Worm (Caenorhabditis elegans): Measurements from ENCODE around the gene mrpl-42.

mrpl-42 gene

DNA sequence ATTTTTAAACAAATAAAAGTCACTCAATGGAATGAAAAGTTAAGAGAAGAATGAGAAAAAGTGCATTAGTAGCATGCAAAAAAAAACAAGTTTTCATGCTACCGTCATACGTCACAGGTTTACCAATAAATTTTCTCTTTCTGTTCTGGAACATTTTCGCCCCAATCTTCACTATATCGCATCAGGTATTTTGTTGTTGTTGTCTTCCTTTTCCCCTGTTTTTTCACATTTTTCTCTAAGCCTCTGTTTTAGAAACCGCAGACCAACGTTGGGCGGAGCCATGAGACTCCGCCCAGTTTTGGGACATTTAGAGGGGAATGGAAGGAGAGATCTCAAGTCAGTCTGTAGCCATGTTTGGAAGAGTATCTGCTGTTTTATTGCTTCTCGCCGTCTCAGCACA lies 6.0 kb downstream of the mrpl-42 start, which contains the start of gene msa-1:
TSS of gene msa-1 (plus strand) at position 301 of the 400 bp plus-strand sequence.
- TF ChIP-seq blmp-1 (tag; optimal IDR thresholded peaks at IDR 0.05) (no peak), zip-8 (tag; optimal IDR thresholded peaks at IDR 0.05) (no peak), ceh-43 (GFP tag; optimal IDR thresholded peaks at IDR 0.05) (no peak)

DNA sequence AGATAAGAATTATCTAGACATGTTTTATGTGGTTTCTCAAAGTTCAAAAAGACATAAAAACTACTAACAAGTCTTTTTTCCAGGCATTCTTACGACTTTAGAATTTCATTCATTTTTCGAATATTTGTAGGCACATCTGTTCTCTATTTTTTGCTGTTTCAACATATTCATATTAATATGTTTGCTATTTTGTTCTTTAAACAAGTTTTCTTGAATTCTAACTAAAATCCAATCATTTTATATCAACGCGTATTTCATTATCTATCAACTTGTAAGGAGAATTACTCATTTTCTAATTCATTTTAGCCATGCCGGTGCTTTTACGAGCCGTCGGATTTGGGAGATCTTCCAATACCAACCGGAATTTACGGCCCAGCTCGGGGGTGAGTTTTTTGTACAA lies 12.2 kb downstream of the mrpl-42 start, which contains the start of gene twk-8:
TSS of gene twk-8 (plus strand) at position 301 of the 400 bp plus-strand sequence.
- no peak for TF ChIP-seq unc-120 (tag; optimal IDR thresholded peaks at IDR 0.05; ENCODE audit: poor library complexity, severe bottlenecking)
- TF ChIP-seq mab-5 (tag; optimal IDR thresholded peaks at IDR 0.05) = no peak
- TF ChIP-seq pha-4 (tag; optimal IDR thresholded peaks at IDR 0.05) = no peak
- no peak for TF ChIP-seq sptf-1 (tag; optimal IDR thresholded peaks at IDR 0.05)
- TF ChIP-seq mls-2 (tag; optimal IDR thresholded peaks at IDR 0.05) = no peak
- TF ChIP-seq lsy-2 (tag; optimal IDR thresholded peaks at IDR 0.05) = no peak
- TF ChIP-seq zip-8 (tag; optimal IDR thresholded peaks at IDR 0.05) = no peak
- no peak for TF ChIP-seq ztf-11 (tag; optimal IDR thresholded peaks at IDR 0.05)
- no peak for TF ChIP-seq blmp-1 (tag; optimal IDR thresholded peaks at IDR 0.05)
- no peak for TF ChIP-seq bed-3 (GFP tag; optimal IDR thresholded peaks at IDR 0.05)
- TF ChIP-seq nhr-2 (tag; optimal IDR thresholded peaks at IDR 0.05) = no peak
- TF ChIP-seq hlh-1 (tag; optimal IDR thresholded peaks at IDR 0.05) = no peak

DNA sequence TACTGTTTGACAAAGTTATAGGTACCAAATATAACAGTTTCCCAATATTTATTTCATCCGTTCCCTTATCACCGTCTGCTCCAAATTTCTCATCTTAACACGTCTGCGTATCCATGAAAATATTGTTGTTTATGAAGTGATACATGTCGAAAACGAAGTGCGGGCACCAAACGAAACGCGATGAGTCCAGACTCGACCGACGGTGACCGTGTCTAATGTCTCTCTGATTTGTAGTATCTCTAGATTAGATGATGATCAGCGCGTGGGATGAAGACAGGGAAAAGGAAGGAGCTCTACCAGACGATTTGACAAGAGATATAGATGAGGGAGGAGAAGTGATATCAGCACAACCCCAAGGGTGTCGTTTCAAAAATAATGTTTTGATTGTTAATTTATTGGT lies 14.1 kb downstream of the mrpl-42 start:
- TF ChIP-seq lsy-2 (tag; optimal IDR thresholded peaks at IDR 0.05) (no peak), zip-8 (tag; optimal IDR thresholded peaks at IDR 0.05) (no peak), hlh-1 (tag; optimal IDR thresholded peaks at IDR 0.05) (peak; percentile 25), unc-120 (tag; optimal IDR thresholded peaks at IDR 0.05; ENCODE audit: poor library complexity, severe bottlenecking) (peak; percentile 83), unc-62 (GFP tag; optimal IDR thresholded peaks at IDR 0.05) (peak; percentile 33)

DNA sequence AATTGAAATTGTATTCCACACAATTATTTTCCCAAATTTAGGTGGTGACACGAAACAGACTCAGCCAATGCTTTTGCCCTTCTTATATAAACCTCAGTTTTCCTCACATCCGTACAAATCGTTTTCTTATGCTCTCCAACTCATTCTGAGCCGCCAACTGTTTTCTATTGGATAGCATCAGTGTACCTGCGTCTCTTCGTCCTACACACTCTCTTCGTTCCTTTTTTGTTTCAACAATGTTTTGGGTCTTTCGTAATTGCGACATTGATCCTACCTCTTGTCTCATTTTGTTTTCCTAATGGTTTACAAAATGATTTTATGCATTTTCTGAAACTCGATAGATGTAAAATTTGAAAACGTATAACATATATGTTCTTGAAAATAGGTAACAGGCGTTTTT lies 14.9 kb downstream of the mrpl-42 start:
- no peak for TF ChIP-seq ham-2 (GFP tag; optimal IDR thresholded peaks at IDR 0.05)
- TF ChIP-seq hlh-1 (tag; optimal IDR thresholded peaks at IDR 0.05) = peak; percentile 79

DNA sequence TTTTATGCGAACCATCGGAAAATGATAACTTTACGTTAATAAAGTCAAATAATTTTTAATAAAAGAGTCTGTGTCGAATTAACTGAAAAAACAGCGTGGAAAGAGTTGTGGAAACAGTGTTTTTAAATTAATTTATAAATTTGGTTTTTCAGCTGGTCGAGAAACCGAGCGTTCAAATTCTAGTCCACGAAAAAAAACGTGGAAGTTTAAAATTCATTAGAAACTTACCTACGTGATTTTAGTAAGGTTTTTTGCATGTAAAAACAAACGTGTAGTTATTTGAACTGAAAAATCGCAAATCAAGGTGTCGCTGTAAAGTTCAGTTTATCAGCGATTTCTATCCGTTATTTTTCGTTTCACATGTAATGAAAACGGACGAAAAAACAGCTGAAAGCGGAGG lies 15.8 kb downstream of the mrpl-42 start, which contains the start of gene mans-4:
TSS of gene mans-4 (minus strand) at position 101 of the 400 bp plus-strand sequence.
- no peak for TF ChIP-seq ceh-83 (GFP tag; optimal IDR thresholded peaks at IDR 0.05)
- TF ChIP-seq tbx-8 (GFP tag; optimal IDR thresholded peaks at IDR 0.05) = no peak
- TF ChIP-seq hlh-1 (tag; optimal IDR thresholded peaks at IDR 0.05) = no peak
- TF ChIP-seq zip-8 (tag; optimal IDR thresholded peaks at IDR 0.05) = no peak
- TF ChIP-seq unc-62 (GFP tag; optimal IDR thresholded peaks at IDR 0.05) = no peak
- no peak for TF ChIP-seq mls-2 (tag; optimal IDR thresholded peaks at IDR 0.05)
- no peak for TF ChIP-seq snpc-4 (tag; optimal IDR thresholded peaks at IDR 0.05)
- TF ChIP-seq unc-39 (tag; optimal IDR thresholded peaks at IDR 0.05) = no peak
- TF ChIP-seq lin-32 (GFP tag; optimal IDR thresholded peaks at IDR 0.05) = no peak
- no peak for TF ChIP-seq drap-1 (GFP tag; optimal IDR thresholded peaks at IDR 0.05)
- no peak for TF ChIP-seq elt-1 (tag; optimal IDR thresholded peaks at IDR 0.05; ENCODE audit: borderline replicate concordance, insufficient read depth)
- no peak for TF ChIP-seq nhr-12 (tag; optimal IDR thresholded peaks at IDR 0.05)
- no peak for TF ChIP-seq nhr-237 (tag; optimal IDR thresholded peaks at IDR 0.05)
- no peak for TF ChIP-seq sptf-1 (tag; optimal IDR thresholded peaks at IDR 0.05)
- TF ChIP-seq pha-4 (tag; optimal IDR thresholded peaks at IDR 0.05) = no peak
- TF ChIP-seq ceh-39 (tag; optimal IDR thresholded peaks at IDR 0.05) = no peak
- TF ChIP-seq blmp-1 (tag; optimal IDR thresholded peaks at IDR 0.05) = no peak
- TF ChIP-seq mep-1 (tag; optimal IDR thresholded peaks at IDR 0.05) = no peak

DNA sequence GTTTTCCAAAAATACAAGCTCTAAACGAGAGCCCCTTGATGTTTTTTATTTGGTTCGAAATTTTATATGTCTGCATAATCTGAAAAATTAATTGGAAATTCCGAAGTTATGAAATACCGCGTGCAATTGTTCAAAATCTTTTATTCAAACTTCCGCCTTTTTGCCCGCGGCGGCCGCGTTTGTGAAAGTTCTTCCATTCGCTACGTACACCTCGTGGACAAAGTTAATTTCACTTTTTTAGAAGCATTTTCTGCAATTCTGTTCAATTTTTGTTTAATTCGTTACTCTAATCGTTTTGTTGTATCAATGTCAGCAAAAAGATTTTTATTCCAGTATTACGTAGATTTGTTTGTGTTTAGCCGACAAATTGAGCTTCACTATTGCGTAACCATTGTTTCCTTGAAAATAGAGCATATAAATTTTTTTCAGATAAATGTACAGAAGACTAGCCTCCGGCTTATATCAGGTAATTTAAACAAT lies 20.0 kb downstream of the mrpl-42 start, which contains the start of gene mppb-1:
TSS of gene mppb-1 (plus strand) at position 430 of the 480 bp plus-strand sequence.
- TF ChIP-seq nhr-76 (tag; optimal IDR thresholded peaks at IDR 0.05) (no peak), mep-1 (tag; optimal IDR thresholded peaks at IDR 0.05) (peak; percentile 44), lsy-2 (tag; optimal IDR thresholded peaks at IDR 0.05) (peak; percentile 54), blmp-1 (tag; optimal IDR thresholded peaks at IDR 0.05) (peak; percentile 80), hlh-1 (tag; optimal IDR thresholded peaks at IDR 0.05) (no peak), ceh-39 (tag; optimal IDR thresholded peaks at IDR 0.05) (no peak), ceh-83 (GFP tag; optimal IDR thresholded peaks at IDR 0.05) (no peak), unc-120 (tag; optimal IDR thresholded peaks at IDR 0.05; ENCODE audit: poor library complexity, severe bottlenecking) (peak; percentile 13), nhr-12 (tag; optimal IDR thresholded peaks at IDR 0.05) (no peak), lin-13 (tag; optimal IDR thresholded peaks at IDR 0.05) (no peak), M03D4.4 (tag; optimal IDR thresholded peaks at IDR 0.05) (no peak), unc-39 (tag; optimal IDR thresholded peaks at IDR 0.05) (no peak), lin-32 (GFP tag; optimal IDR thresholded peaks at IDR 0.05) (no peak), drap-1 (GFP tag; optimal IDR thresholded peaks at IDR 0.05) (peak; percentile 10), tbx-8 (GFP tag; optimal IDR thresholded peaks at IDR 0.05) (no peak), nhr-237 (tag; optimal IDR thresholded peaks at IDR 0.05) (peak; percentile 36), ztf-11 (tag; optimal IDR thresholded peaks at IDR 0.05) (no peak), snpc-4 (tag; optimal IDR thresholded peaks at IDR 0.05) (no peak), nhr-28 (tag; optimal IDR thresholded peaks at IDR 0.05) (no peak), nhr-2 (tag; optimal IDR thresholded peaks at IDR 0.05) (no peak), pha-4 (tag; optimal IDR thresholded peaks at IDR 0.05) (no peak), zip-8 (tag; optimal IDR thresholded peaks at IDR 0.05) (peak; percentile 79), bed-3 (GFP tag; optimal IDR thresholded peaks at IDR 0.05) (no peak), unc-62 (GFP tag; optimal IDR thresholded peaks at IDR 0.05) (no peak), sem-2 (GFP tag; optimal IDR thresholded peaks at IDR 0.05) (no peak), sptf-1 (tag; optimal IDR thresholded peaks at IDR 0.05) (peak; percentile 30), ham-2 (GFP tag; optimal IDR thresholded peaks at IDR 0.05) (no peak), mab-5 (tag; optimal IDR thresholded peaks at IDR 0.05) (no peak), elt-3 (tag; optimal IDR thresholded peaks at IDR 0.05) (no peak), ces-1 (GFP tag; optimal IDR thresholded peaks at IDR 0.05) (no peak)

Data from whole organism, mixed stage, embryonic.